Worm (Caenorhabditis elegans) whole organism, early embryonic: ENCODE measurements around the gene F14H12.3.
"Not testable (repeated sequence)": the region's sequence is repeated elsewhere in the genome, so short reads cannot be mapped to it uniquely, and the experiment has no call there.

Source experiments
- B0310.2 ChIP-seq: sonication (generic microtip); optimal IDR thresholded peaks from 2 replicates; lab custom pipeline; 2016; ENCODE audit warnings: mild to moderate bottlenecking, missing genetic modification characterization, missing compliant biosample characterization
- F13C5.2 ChIP-seq: sonication (generic microtip); optimal IDR thresholded peaks from 2 replicates; lab custom pipeline; 2017; ENCODE audit warnings: mild to moderate bottlenecking, missing genetic modification characterization, inconsistent platforms, missing compliant biosample characterization
- aly-1 ChIP-seq: sonication (generic microtip); optimal IDR thresholded peaks from 2 replicates; lab custom pipeline; 2016; ENCODE audit warnings: missing genetic modification characterization, missing compliant biosample characterization
- ama-1 ChIP-seq: fragments of 150-350 bp; optimal IDR thresholded peaks from 2 replicates; lab custom pipeline; 2014
- ceh-13 ChIP-seq: fragments of 200-800 bp; sonication (Bioruptor generic); optimal IDR thresholded peaks from 2 replicates; lab custom pipeline; 2018; ENCODE audit warnings: mild to moderate bottlenecking, missing genetic modification characterization, missing compliant biosample characterization
- ceh-36 ChIP-seq: sonication (generic microtip); optimal IDR thresholded peaks from 2 replicates; lab custom pipeline; 2016; ENCODE audit warnings: missing genetic modification characterization, inconsistent platforms, missing compliant biosample characterization
- ets-7 ChIP-seq: sonication (generic microtip); optimal IDR thresholded peaks from 2 replicates; lab custom pipeline; 2016; ENCODE audit warnings: missing genotype, missing genetic modification characterization, missing compliant biosample characterization
- flt-1 ChIP-seq: fragments of 200-800 bp; sonication (Bioruptor generic); IDR thresholded peaks from 2 replicates; pipeline ENCODE4 v1.3.6; 2022; ENCODE audit warnings: missing genetic modification characterization, missing compliant biosample characterization
- hmbx-1 ChIP-seq: sonication (generic microtip); optimal IDR thresholded peaks from 2 replicates; lab custom pipeline; 2016; ENCODE audit warnings: mild to moderate bottlenecking, missing genetic modification characterization, missing compliant biosample characterization
- hmg-4 ChIP-seq: fragments of 200-800 bp; sonication (Bioruptor generic); optimal IDR thresholded peaks from 2 replicates; lab custom pipeline; 2018; ENCODE audit warnings: mild to moderate bottlenecking, missing genetic modification characterization, missing compliant biosample characterization
- hnd-1 ChIP-seq: sonication (generic microtip); optimal IDR thresholded peaks from 2 replicates; lab custom pipeline; 2016; ENCODE audit warnings: missing genetic modification characterization, missing compliant biosample characterization
- pes-1 ChIP-seq: fragments of 200-800 bp; sonication (Bioruptor generic); IDR thresholded peaks from 2 replicates; pipeline ENCODE4 v1.3.6; 2022; ENCODE audit warnings: missing genetic modification reagents, missing genetic modification characterization, missing compliant biosample characterization
- scrt-1 ChIP-seq: fragments of 200-800 bp; sonication (Bioruptor generic); IDR thresholded peaks from 2 replicates; pipeline ENCODE4 v1.3.6; 2022; ENCODE audit warnings: missing genetic modification characterization, missing compliant biosample characterization
- sea-1 ChIP-seq: fragments of 200-800 bp; sonication (Bioruptor generic); conservative IDR thresholded peaks from 2 replicates; pipeline ENCODE4 v1.3.6; 2022; ENCODE audit warnings: missing genetic modification characterization, missing compliant biosample characterization
- tbx-11 ChIP-seq: fragments of 200-800 bp; sonication (Bioruptor generic); IDR thresholded peaks from 2 replicates; pipeline ENCODE4 v1.3.6; 2022; ENCODE audit warnings: missing genetic modification characterization, missing compliant biosample characterization
- tbx-37 ChIP-seq: fragments of 200-800 bp; sonication (Bioruptor generic); conservative IDR thresholded peaks from 2 replicates; pipeline ENCODE4 v1.3.6; 2022; ENCODE audit warnings: missing genetic modification reagents, missing genetic modification characterization, missing compliant biosample characterization
- tra-4 ChIP-seq: sonication (generic microtip); optimal IDR thresholded peaks from 2 replicates; lab custom pipeline; 2017; ENCODE audit warnings: missing genetic modification characterization, missing compliant biosample characterization

Gene F14H12.3

DNA sequence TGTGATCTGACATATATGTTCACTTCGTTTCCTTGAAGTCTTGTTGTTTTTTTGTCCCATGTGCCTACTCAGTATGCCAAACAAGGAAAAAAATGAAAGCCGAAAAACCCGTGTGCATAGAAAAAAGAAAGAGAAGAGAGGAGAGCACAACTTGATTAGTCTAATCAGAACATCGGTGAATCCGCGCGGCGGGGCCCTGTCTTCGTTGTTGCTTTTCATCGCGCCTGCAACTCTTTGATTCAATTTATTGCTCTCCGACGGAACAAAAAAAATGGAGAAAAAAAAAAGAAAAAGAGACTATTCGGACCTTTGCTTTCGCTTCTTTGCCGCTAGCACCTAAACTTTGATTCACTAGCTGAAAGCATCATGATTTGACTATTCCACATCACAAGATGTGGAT is 29.1 kb upstream of the F14H12.3 start:
- TF ChIP-seq hmbx-1 (tag; lab: Kevin White, UChicago) (no peak), scrt-1 (GFP tag; lab: Robert Waterston, UW) (no peak), F13C5.2 (tag; lab: Kevin White, UChicago) (no peak), ceh-13 (GFP tag; lab: Kevin White, UChicago) (no peak), tra-4 (tag; lab: Kevin White, UChicago) (no peak), hnd-1 (no peak), tbx-37 (no peak), aly-1 (no peak), sea-1 (GFP tag; lab: Robert Waterston, UW) (no peak)

DNA sequence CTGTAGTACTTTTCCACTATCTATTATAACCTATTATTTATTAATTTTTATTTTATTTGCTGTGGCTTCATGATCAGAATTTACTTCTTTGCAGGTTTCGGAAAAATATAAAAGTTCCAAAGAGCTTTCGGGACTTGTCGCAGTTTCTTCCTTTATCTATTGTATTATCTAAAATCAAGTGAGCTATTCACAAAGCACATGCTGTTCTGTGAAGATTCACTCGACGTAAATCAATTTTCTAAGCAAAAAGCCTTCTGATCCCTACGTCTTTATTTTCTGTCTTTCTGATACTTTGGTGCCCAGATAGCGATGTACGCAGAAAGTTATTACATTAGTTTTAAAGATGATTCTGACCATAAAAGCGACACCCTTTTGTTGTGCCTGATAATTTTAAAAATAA is 26.9 kb upstream of the F14H12.3 start:
- no peak for TF ChIP-seq ceh-36
- no peak for TF ChIP-seq tbx-11 (GFP tag; lab: Robert Waterston, UW)
- no peak for TF ChIP-seq tra-4 (tag; lab: Kevin White, UChicago)
- TF ChIP-seq pes-1 = no peak
- no peak for TF ChIP-seq scrt-1 (GFP tag; lab: Robert Waterston, UW)
- no peak for TF ChIP-seq sea-1 (GFP tag; lab: Robert Waterston, UW)
- no peak for TF ChIP-seq hmg-4
- TF ChIP-seq ets-7 (tag; lab: Kevin White, UChicago) = no peak
- TF ChIP-seq ama-1 (lab: Kevin White, UChicago) = no peak
- TF ChIP-seq B0310.2 = no peak
- TF ChIP-seq aly-1 = no peak
- no peak for TF ChIP-seq ceh-13 (GFP tag; lab: Kevin White, UChicago)
- no peak for TF ChIP-seq tbx-37
- TF ChIP-seq F13C5.2 (tag; lab: Kevin White, UChicago) = no peak
- TF ChIP-seq hnd-1 = no peak
- no peak for TF ChIP-seq hmbx-1 (tag; lab: Kevin White, UChicago)
- TF ChIP-seq flt-1 (GFP tag; lab: Robert Waterston, UW) = no peak

DNA sequence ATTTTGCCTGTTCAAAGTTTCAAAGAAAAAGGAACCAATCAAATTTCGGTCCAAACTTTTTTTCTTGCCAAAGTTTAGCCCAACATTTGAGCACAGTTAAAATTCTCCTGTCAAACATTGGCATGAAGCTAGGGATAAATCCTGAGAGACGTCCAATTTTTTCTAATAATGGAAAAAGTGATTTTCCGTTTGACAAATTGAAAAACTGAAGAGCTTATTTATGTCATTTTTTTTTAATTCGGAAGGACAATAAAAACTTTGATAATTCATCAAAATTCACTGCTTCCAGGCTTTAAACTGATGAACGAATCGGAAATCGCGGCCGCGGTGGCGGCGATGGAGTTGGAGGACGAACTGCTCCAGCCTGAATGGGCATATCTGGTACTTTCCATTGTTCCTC is 23.5 kb upstream of the F14H12.3 start, which contains the start of gene dop-6:
Gene dop-6 (plus strand): TSS at position 301 of the 400 bp plus-strand sequence.
- TF ChIP-seq tbx-37 = no peak
- TF ChIP-seq ama-1 (lab: Kevin White, UChicago) = no peak
- no peak for TF ChIP-seq tbx-11 (GFP tag; lab: Robert Waterston, UW)
- TF ChIP-seq hnd-1 = no peak
- TF ChIP-seq aly-1 = no peak
- no peak for TF ChIP-seq F13C5.2 (tag; lab: Kevin White, UChicago)
- no peak for TF ChIP-seq scrt-1 (GFP tag; lab: Robert Waterston, UW)
- TF ChIP-seq ets-7 (tag; lab: Kevin White, UChicago) = no peak
- no peak for TF ChIP-seq ceh-36
- TF ChIP-seq tra-4 (tag; lab: Kevin White, UChicago) = no peak
- TF ChIP-seq flt-1 (GFP tag; lab: Robert Waterston, UW) = no peak
- TF ChIP-seq hmbx-1 (tag; lab: Kevin White, UChicago) = no peak
- no peak for TF ChIP-seq ceh-13 (GFP tag; lab: Kevin White, UChicago)
- TF ChIP-seq B0310.2 = no peak
- TF ChIP-seq hmg-4 = no peak
- no peak for TF ChIP-seq pes-1
- TF ChIP-seq sea-1 (GFP tag; lab: Robert Waterston, UW) = no peak

DNA sequence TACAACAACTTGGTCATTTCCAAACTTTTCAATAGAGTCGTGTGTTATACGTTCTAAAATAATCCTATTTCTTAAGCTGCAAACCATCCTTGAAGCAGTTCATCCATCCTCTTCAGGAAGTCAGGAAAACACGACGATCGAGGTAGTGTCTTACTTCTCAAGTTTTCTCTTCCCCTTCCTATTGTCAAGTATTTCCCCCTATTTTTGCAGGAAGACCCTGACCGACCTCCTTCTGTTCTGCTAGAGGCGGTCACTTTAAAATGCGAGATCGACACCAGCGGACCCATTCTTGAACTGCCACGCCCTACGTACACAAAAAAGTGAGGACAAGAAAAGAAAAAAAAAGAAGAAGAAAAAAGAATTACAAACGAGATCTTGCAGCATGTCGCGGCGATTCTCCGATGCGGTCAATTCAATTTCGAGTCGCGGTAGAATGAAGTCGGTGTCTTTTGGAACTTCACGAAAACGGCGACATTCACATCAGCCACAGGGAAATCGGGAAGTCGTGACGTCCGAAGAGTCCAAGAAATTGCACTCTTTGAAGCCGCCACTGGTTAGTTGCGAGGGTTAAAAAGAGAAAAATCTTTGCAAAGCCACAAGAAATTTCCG is 21.1 kb upstream of the F14H12.3 start:
- TF ChIP-seq hmg-4 = no peak
- TF ChIP-seq pes-1 = no peak
- TF ChIP-seq tra-4 (tag; lab: Kevin White, UChicago) = no peak
- TF ChIP-seq ceh-36 = no peak
- TF ChIP-seq scrt-1 (GFP tag; lab: Robert Waterston, UW) = no peak
- no peak for TF ChIP-seq tbx-37
- no peak for TF ChIP-seq hnd-1
- TF ChIP-seq tbx-11 (GFP tag; lab: Robert Waterston, UW) = no peak
- TF ChIP-seq B0310.2 = no peak
- no peak for TF ChIP-seq ama-1 (lab: Kevin White, UChicago)
- no peak for TF ChIP-seq flt-1 (GFP tag; lab: Robert Waterston, UW)
- TF ChIP-seq ceh-13 (GFP tag; lab: Kevin White, UChicago) = no peak
- no peak for TF ChIP-seq F13C5.2 (tag; lab: Kevin White, UChicago)
- TF ChIP-seq ets-7 (tag; lab: Kevin White, UChicago) = no peak
- no peak for TF ChIP-seq aly-1
- TF ChIP-seq sea-1 (GFP tag; lab: Robert Waterston, UW) = no peak
- no peak for TF ChIP-seq hmbx-1 (tag; lab: Kevin White, UChicago)

DNA sequence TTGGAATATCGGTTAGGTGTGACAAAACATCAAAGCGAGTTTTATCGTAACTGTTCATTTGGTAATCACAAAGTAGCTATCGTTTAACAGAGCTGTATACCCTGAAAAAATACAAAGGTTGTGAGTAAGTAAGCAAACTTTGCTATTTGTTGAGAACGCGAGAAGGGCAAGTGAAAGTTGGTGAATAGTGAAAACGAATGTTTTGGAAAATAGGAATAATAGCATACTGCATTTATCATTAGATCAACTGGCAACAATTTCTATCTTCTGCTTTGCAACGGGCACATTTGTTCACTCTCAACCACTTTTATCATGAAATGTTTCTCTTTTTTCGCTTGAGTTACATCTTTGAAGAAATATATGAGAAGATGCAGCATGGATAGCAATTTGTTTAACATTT is 15.2 kb upstream of the F14H12.3 start, which contains the start of gene C24A8.5:
Gene C24A8.5 (minus strand): TSS at position 101 of the 400 bp plus-strand sequence.
- TF ChIP-seq sea-1 (GFP tag; lab: Robert Waterston, UW) = no peak
- no peak for TF ChIP-seq hmg-4
- no peak for TF ChIP-seq ets-7 (tag; lab: Kevin White, UChicago)
- no peak for TF ChIP-seq flt-1 (GFP tag; lab: Robert Waterston, UW)
- no peak for TF ChIP-seq tbx-37
- TF ChIP-seq hmbx-1 (tag; lab: Kevin White, UChicago) = no peak
- no peak for TF ChIP-seq tbx-11 (GFP tag; lab: Robert Waterston, UW)
- TF ChIP-seq scrt-1 (GFP tag; lab: Robert Waterston, UW) = no peak

DNA sequence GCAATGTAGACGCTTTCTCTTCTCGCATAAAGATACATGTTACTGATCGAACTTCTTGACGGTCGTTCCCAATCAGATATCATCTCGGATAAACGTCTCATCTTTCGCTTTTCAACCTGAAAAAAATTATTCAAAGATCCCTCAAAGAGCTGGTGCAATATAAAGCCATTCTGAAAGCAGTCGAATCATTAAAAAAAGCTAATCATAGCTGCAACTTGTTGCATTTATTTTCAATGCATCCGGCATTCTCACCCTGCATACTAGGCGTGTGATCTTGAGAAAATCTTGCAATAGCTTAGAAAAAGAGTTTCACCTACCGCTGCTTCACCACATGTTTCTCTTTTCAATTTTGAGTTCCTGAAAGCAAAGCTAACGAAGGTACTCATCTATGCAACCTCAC is 11.7 kb upstream of the F14H12.3 start, which contains the start of gene C24A8.6:
Gene C24A8.6 (minus strand): TSS at position 101 of the 400 bp plus-strand sequence.
- TF ChIP-seq aly-1, tbx-37, hmg-4: not testable (repeated sequence)

DNA sequence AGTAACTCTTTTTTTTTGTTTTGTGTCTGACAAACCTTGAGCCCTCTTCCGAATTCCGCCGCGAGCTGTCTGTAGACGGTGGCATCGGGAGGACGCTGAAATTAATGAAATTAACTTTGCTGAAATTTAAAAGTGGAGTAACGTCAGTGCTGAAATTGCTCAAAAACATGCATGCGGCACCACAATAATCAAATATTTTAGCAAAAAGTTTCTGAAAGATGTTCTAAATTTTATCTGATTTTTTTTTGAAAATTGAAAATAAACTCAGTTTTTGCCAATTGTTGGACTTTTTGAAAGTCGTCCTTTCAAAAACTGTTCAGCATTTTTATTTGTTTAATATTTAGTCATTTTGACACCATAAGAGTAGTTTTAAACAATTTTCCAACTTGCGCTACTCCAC is 8.1 kb upstream of the F14H12.3 start, which contains the start of gene cst-2:
Gene cst-2 (minus strand): TSS at position 101 of the 400 bp plus-strand sequence.
- TF ChIP-seq scrt-1 (GFP tag; lab: Robert Waterston, UW); hmbx-1 (tag; lab: Kevin White, UChicago); aly-1: not testable (repeated sequence)

DNA sequence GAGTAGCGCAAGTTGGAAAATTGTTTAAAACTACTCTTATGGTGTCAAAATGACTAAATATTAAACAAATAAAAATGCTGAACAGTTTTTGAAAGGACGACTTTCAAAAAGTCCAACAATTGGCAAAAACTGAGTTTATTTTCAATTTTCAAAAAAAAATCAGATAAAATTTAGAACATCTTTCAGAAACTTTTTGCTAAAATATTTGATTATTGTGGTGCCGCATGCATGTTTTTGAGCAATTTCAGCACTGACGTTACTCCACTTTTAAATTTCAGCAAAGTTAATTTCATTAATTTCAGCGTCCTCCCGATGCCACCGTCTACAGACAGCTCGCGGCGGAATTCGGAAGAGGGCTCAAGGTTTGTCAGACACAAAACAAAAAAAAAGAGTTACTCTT is 4.7 kb upstream of the F14H12.3 start, which contains the start of gene cst-1:
Gene cst-1 (plus strand): TSS at position 301 of the 400 bp plus-strand sequence.
- not testable (repeated sequence) for TF ChIP-seq B0310.2; flt-1 (GFP tag; lab: Robert Waterston, UW); hmg-4
